Worm (Caenorhabditis elegans) whole organism, L4/young adult: Measurements from ENCODE around the gene Y58A7A.5.

ENCODE experiments used
- W03F9.2 ChIP-seq: fragments of 150-350 bp; optimal IDR thresholded peaks from 2 replicates; lab custom pipeline; 2014; ENCODE audit warnings: missing biosample characterization, missing genetic modification characterization
- dao-5 ChIP-seq: sonication (generic microtip); optimal IDR thresholded peaks from 2 replicates; lab custom pipeline; 2016; ENCODE audit warnings: missing genotype, missing genetic modification characterization, moderate library complexity, missing compliant biosample characterization
- him-1 ChIP-seq: sonication (generic microtip); optimal IDR thresholded peaks from 2 replicates; lab custom pipeline; 2016; ENCODE audit warnings: missing genotype, missing genetic modification reagents, missing genetic modification characterization, missing compliant biosample characterization

DNA sequence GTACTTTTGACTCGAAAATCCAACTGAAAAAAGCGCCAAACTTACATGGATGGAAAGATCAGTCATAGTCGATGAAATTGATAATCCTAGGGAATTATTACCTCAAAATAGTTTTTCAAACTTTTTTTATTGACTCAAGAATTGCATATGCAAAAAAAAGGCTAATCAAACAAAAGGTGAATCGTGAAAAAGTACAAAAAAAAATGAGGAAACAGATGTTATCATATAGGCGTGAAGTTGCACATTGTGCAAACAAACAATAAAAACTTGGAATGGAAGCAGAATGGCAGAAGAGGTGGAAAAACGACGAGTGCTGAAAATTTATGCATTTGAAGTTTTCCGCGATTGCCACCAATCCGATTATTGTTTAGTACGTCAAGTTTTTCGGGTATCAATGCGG is 40.7 kb downstream of the Y58A7A.5 start, which contains the start of gene exc-14:
- no peak for TF ChIP-seq him-1 (tag; lab: Kevin White, UChicago)
- no peak for TF ChIP-seq W03F9.2 (tag; lab: Kevin White, UChicago)
- TF ChIP-seq dao-5 = no peak
